Fruit fly (Drosophila melanogaster) whole organism, embryonic: ENCODE data around the gene Mbs.

Experiments
- B-H1 ChIP-seq: fragments of 200-800 bp; sonication (Bioruptor generic); IDR thresholded peaks from 3 replicates; pipeline ENCODE4 v1.3.6; 2022; ENCODE audit warnings: missing biosample characterization, missing genetic modification characterization
- Bgb ChIP-seq: fragments of 200-800 bp; sonication (Bioruptor generic); IDR thresholded peaks from 2 replicates; pipeline ENCODE4 v1.3.6; 2022; ENCODE audit warnings: missing biosample characterization, missing genetic modification characterization; ENCODE audit not compliant: partially characterized antibody
- BtbVII ChIP-seq: fragments of 200-800 bp; sonication (Bioruptor generic); optimal IDR thresholded peaks from 3 replicates; lab custom pipeline; 2017; ENCODE audit warnings: missing biosample characterization, mild to moderate bottlenecking, missing genetic modification characterization
- CG11085 ChIP-seq: fragments of 200-800 bp; sonication (Bioruptor generic); IDR thresholded peaks from 2 replicates; pipeline ENCODE4 v1.3.6; 2022; ENCODE audit warnings: missing biosample characterization, missing genetic modification characterization
- CG11398 ChIP-seq: fragments of 200-800 bp; sonication (Bioruptor generic); optimal IDR thresholded peaks from 2 replicates; lab custom pipeline; 2016; ENCODE audit warnings: missing biosample characterization, missing genetic modification characterization
- CG11560 ChIP-seq: fragments of 200-800 bp; sonication (Bioruptor generic); IDR thresholded peaks from 3 replicates; pipeline ENCODE4 v1.3.6; 2022; ENCODE audit warnings: missing biosample characterization, missing genetic modification characterization
- CG12071 ChIP-seq: fragments of 200-800 bp; sonication (Bioruptor generic); optimal IDR thresholded peaks from 3 replicates; lab custom pipeline; 2018; ENCODE audit warnings: missing biosample characterization, mild to moderate bottlenecking, missing genetic modification characterization
- CG13775 ChIP-seq: fragments of 200-800 bp; sonication (Bioruptor generic); optimal IDR thresholded peaks from 3 replicates; lab custom pipeline; 2017; ENCODE audit warnings: missing biosample characterization, mild to moderate bottlenecking, missing genetic modification characterization
- CG14441 ChIP-seq: fragments of 200-800 bp; sonication (Bioruptor generic); IDR thresholded peaks from 2 replicates; pipeline ENCODE4 v1.3.6; 2022; ENCODE audit warnings: missing biosample characterization, missing genetic modification characterization
- CG2129 ChIP-seq: fragments of 200-800 bp; sonication (Bioruptor generic); IDR thresholded peaks from 2 replicates; pipeline ENCODE4 v1.3.6; 2022; ENCODE audit warnings: missing biosample characterization, missing genetic modification characterization; ENCODE audit not compliant: partially characterized antibody
- CG32532 ChIP-seq: fragments of 200-800 bp; sonication (Bioruptor generic); IDR thresholded peaks from 2 replicates; pipeline ENCODE4 v1.3.6; 2022; ENCODE audit warnings: missing biosample characterization, missing genetic modification characterization
- CG34422 ChIP-seq: fragments of 200-800 bp; sonication (Bioruptor generic); IDR thresholded peaks from 3 replicates; pipeline ENCODE4 v1.3.6; 2022; ENCODE audit warnings: missing biosample characterization, missing genetic modification characterization
- CG6791 ChIP-seq: fragments of 200-800 bp; sonication (Bioruptor generic); IDR thresholded peaks from 3 replicates; pipeline ENCODE4 v1.3.6; 2022; ENCODE audit warnings: missing biosample characterization, missing genetic modification characterization; ENCODE audit not compliant: partially characterized antibody
- CG7928 ChIP-seq: fragments of 200-800 bp; sonication (Bioruptor generic); optimal IDR thresholded peaks from 2 replicates; lab custom pipeline; 2017; ENCODE audit warnings: missing biosample characterization, mild to moderate bottlenecking, missing genetic modification characterization
- Chrac-16 ChIP-seq: fragments of 200-800 bp; sonication (Bioruptor generic); optimal IDR thresholded peaks from 3 replicates; lab custom pipeline; 2016; ENCODE audit warnings: missing biosample characterization, missing genetic modification characterization
- D19A ChIP-seq: fragments of 200-800 bp; optimal IDR thresholded peaks from 3 replicates; lab custom pipeline; 2019; ENCODE audit warnings: missing biosample characterization, mild to moderate bottlenecking, missing genetic modification characterization, moderate library complexity
- Drgx ChIP-seq: fragments of 200-800 bp; sonication (Bioruptor generic); IDR thresholded peaks from 2 replicates; pipeline ENCODE4 v1.3.6; 2022; ENCODE audit warnings: missing biosample characterization, missing genetic modification characterization
- Eip74EF ChIP-seq, 2 experiments: fragments of 200-800 bp in 1 of 2; fragments of >200 bp in 1 of 2; sonication (Bioruptor generic) in 1 of 2; optimal IDR thresholded peaks; 2 replicates each; lab custom pipeline; 2017 to 2019; ENCODE audit warnings: missing biosample characterization in 2 of 2, missing genetic modification characterization in 2 of 2, mild to moderate bottlenecking in 1 of 2, moderate library complexity in 1 of 2
- HLH3B ChIP-seq: fragments of 200-800 bp; sonication (Bioruptor generic); IDR thresholded peaks from 2 replicates; pipeline ENCODE4 v1.3.6; 2022; ENCODE audit warnings: missing biosample characterization, missing genetic modification characterization
- Meics ChIP-seq: fragments of 200-800 bp; sonication (Bioruptor generic); optimal IDR thresholded peaks from 2 replicates; lab custom pipeline; 2017; ENCODE audit warnings: missing biosample characterization, mild to moderate bottlenecking, missing genetic modification characterization
- Rfx ChIP-seq: fragments of 200-800 bp; sonication (Bioruptor generic); IDR thresholded peaks from 2 replicates; pipeline ENCODE4 v1.3.6; 2022; ENCODE audit warnings: missing biosample characterization, missing genetic modification characterization
- Sry-δ ChIP-seq: fragments of 200-800 bp; sonication (Bioruptor generic); optimal IDR thresholded peaks from 2 replicates; lab custom pipeline; 2016; ENCODE audit warnings: missing biosample characterization, missing genetic modification characterization
- bcd ChIP-seq: fragments of 200-800 bp; sonication (Bioruptor generic); optimal IDR thresholded peaks from 2 replicates; lab custom pipeline; 2017; ENCODE audit warnings: missing biosample characterization, mild to moderate bottlenecking, missing genetic modification characterization
- chm ChIP-seq: fragments of 200-800 bp; sonication (Bioruptor generic); IDR thresholded peaks from 2 replicates; pipeline ENCODE4 v1.3.6; 2022; ENCODE audit warnings: missing biosample characterization, missing genetic modification characterization
- ci ChIP-seq: fragments of 200-800 bp; sonication (Bioruptor generic); IDR thresholded peaks from 3 replicates; pipeline ENCODE4 v1.3.6; 2022; ENCODE audit warnings: missing biosample characterization, missing genetic modification characterization
- eyg ChIP-seq: fragments of 200-800 bp; sonication (Bioruptor generic); optimal IDR thresholded peaks from 3 replicates; lab custom pipeline; 2016; ENCODE audit warnings: missing biosample characterization, missing genetic modification characterization
- fd64A ChIP-seq: fragments of 200-800 bp; sonication (Bioruptor generic); optimal IDR thresholded peaks from 3 replicates; lab custom pipeline; 2018; ENCODE audit warnings: missing biosample characterization, mild to moderate bottlenecking, missing genetic modification characterization
- fd96Cb ChIP-seq: fragments of 200-800 bp; sonication (Bioruptor generic); optimal IDR thresholded peaks from 2 replicates; lab custom pipeline; 2018; ENCODE audit warnings: missing biosample characterization, mild to moderate bottlenecking, missing genetic modification characterization, moderate library complexity
- gcm2 ChIP-seq: fragments of 200-800 bp; sonication (Bioruptor generic); optimal IDR thresholded peaks from 2 replicates; lab custom pipeline; 2016; ENCODE audit warnings: missing biosample characterization, missing genetic modification characterization
- gsb-n ChIP-seq: fragments of 200-800 bp; sonication (Bioruptor generic); optimal IDR thresholded peaks from 3 replicates; lab custom pipeline; 2018; ENCODE audit warnings: missing biosample characterization, mild to moderate bottlenecking, missing genetic modification characterization
- ham ChIP-seq: fragments of 200-800 bp; sonication (Bioruptor generic); IDR thresholded peaks from 2 replicates; pipeline ENCODE4 v1.3.6; 2022; ENCODE audit warnings: missing biosample characterization, missing genetic modification characterization
- kni ChIP-seq: fragments of 200-800 bp; sonication (Bioruptor generic); optimal IDR thresholded peaks from 3 replicates; lab custom pipeline; 2017; ENCODE audit warnings: mild to moderate bottlenecking, missing biosample characterization, missing genetic modification reagents, missing genetic modification characterization
- lab ChIP-seq: fragments of 200-800 bp; sonication (Bioruptor generic); optimal IDR thresholded peaks from 3 replicates; lab custom pipeline; 2017; ENCODE audit warnings: missing biosample characterization, missing genetic modification characterization, mild to moderate bottlenecking, moderate library complexity, missing genetic modification reagents
- lbe ChIP-seq: fragments of 200-800 bp; sonication (Bioruptor generic); optimal IDR thresholded peaks from 2 replicates; lab custom pipeline; 2016; ENCODE audit warnings: missing biosample characterization, mild to moderate bottlenecking, missing genetic modification characterization
- lilli ChIP-seq: fragments of 200-800 bp; sonication (Bioruptor generic); optimal IDR thresholded peaks from 3 replicates; lab custom pipeline; 2016; ENCODE audit warnings: missing biosample characterization, missing genetic modification characterization
- nerfin-2 ChIP-seq: fragments of 200-800 bp; sonication (Bioruptor generic); IDR thresholded peaks from 2 replicates; pipeline ENCODE4 v1.3.6; 2022; ENCODE audit warnings: missing biosample characterization, missing genetic modification characterization; ENCODE audit not compliant: partially characterized antibody
- nom ChIP-seq: fragments of 200-800 bp; sonication (Bioruptor generic); optimal IDR thresholded peaks from 2 replicates; lab custom pipeline; 2017; ENCODE audit warnings: missing biosample characterization, missing genetic modification characterization, mild to moderate bottlenecking, moderate library complexity, missing genetic modification reagents
- onecut ChIP-seq: fragments of 200-800 bp; sonication (Bioruptor generic); IDR thresholded peaks from 2 replicates; pipeline ENCODE4 v1.3.6; 2022; ENCODE audit warnings: missing biosample characterization, missing genetic modification characterization
- psq ChIP-seq: fragments of 200-800 bp; sonication (Bioruptor generic); optimal IDR thresholded peaks from 2 replicates; lab custom pipeline; 2017; ENCODE audit warnings: missing biosample characterization, missing genetic modification characterization
- rib ChIP-seq: fragments of 200-800 bp; sonication (Bioruptor generic); IDR thresholded peaks from 2 replicates; pipeline ENCODE4 v1.3.6; 2022; ENCODE audit warnings: missing biosample characterization, missing genetic modification characterization
- sens ChIP-seq: fragments of 200-800 bp; sonication (Bioruptor generic); peaks from one replicate; lab custom pipeline; 2016; ENCODE audit warnings: missing biosample characterization, missing genetic modification characterization
- tap ChIP-seq: fragments of 200-800 bp; optimal IDR thresholded peaks from 3 replicates; lab custom pipeline; 2019; ENCODE audit warnings: missing biosample characterization, mild to moderate bottlenecking, missing genetic modification characterization, moderate library complexity
- tll ChIP-seq, 2 experiments: fragments of 200-800 bp in 1 of 2; fragments of >200 bp in 1 of 2; sonication (Bioruptor generic) in 1 of 2; optimal IDR thresholded peaks; 2 replicates each; lab custom pipeline; 2017 to 2019; ENCODE audit warnings: missing biosample characterization in 2 of 2, missing genetic modification characterization in 2 of 2, mild to moderate bottlenecking in 1 of 2, moderate library complexity in 1 of 2
- unpg ChIP-seq: fragments of 200-800 bp; sonication (Bioruptor generic); optimal IDR thresholded peaks from 3 replicates; lab custom pipeline; 2018; ENCODE audit warnings: missing biosample characterization, mild to moderate bottlenecking, missing genetic modification characterization, moderate library complexity
- vvl ChIP-seq: fragments of 200-800 bp; sonication (Bioruptor generic); IDR thresholded peaks from 2 replicates; pipeline ENCODE4 v1.3.6; 2022; ENCODE audit warnings: missing biosample characterization, missing genetic modification characterization
- z ChIP-seq: fragments of 200-800 bp; sonication (Bioruptor generic); IDR thresholded peaks from 3 replicates; pipeline ENCODE4 v1.3.6; 2022; ENCODE audit warnings: missing biosample characterization, missing genetic modification characterization
- zf30C ChIP-seq: fragments of 200-800 bp; sonication (Bioruptor generic); optimal IDR thresholded peaks from 3 replicates; lab custom pipeline; 2018; ENCODE audit warnings: missing biosample characterization, mild to moderate bottlenecking, missing genetic modification characterization
- zfh1 ChIP-seq: fragments of 200-800 bp; sonication (Bioruptor generic); IDR thresholded peaks from 3 replicates; pipeline ENCODE4 v1.3.6; 2022; ENCODE audit warnings: missing biosample characterization, missing genetic modification characterization

The Mbs gene

DNA sequence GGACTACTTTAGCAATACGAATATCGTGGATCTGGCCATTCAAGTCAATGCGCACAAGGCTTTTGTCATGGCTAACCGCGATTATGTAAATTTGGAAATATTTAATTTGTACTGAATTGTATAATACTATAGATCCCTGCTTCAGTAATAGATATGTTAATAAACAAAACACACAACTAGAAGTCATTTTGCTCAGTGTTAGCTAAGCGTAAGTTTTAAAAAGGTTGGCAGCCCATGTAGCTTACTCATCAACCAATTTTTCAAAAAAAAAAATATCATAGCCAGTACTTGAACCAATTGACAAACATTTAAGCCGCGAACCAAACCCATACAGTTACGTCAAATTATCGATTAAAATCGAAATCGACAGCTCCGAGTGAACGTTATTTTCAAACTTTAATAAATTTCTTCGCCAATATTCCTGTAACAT lies 14.7 kb upstream of the Mbs start (continued):
- peak; percentile 62 for TF ChIP-seq CG11085 (GFP tag; lab: Robert Waterston, UW)
- peak; percentile 23 for TF ChIP-seq psq
- no peak for TF ChIP-seq ham (GFP tag; lab: Robert Waterston, UW)
- peak; percentile 77 for TF ChIP-seq Meics (GFP tag; lab: Kevin White, UChicago)
- peak in 1 of 2 experiments; percentile 19 for TF ChIP-seq tll (GFP tag; optimal IDR thresholded peaks at IDR 0.05; lab: Kevin White, UChicago)
- no peak for TF ChIP-seq CG2129 (GFP tag; lab: Robert Waterston, UW)
- peak; percentile 27 for TF ChIP-seq fd64A (GFP tag; lab: Kevin White, UChicago)
- TF ChIP-seq bcd (GFP tag; lab: Kevin White, UChicago): peak; percentile 72
- peak; percentile 95 for TF ChIP-seq CG11560 (tag; lab: Robert Waterston, UW)
- TF ChIP-seq vvl: peak; percentile 95
- peak; percentile 76; the same call in 2 of the 3 replicates for TF ChIP-seq B-H1 (GFP tag; lab: Robert Waterston, UW)
- peak; percentile 54 for TF ChIP-seq fd96Cb (tag; lab: Kevin White, UChicago)
- TF ChIP-seq CG13775 (GFP tag; lab: Kevin White, UChicago): peak; percentile 62
- TF ChIP-seq CG7928: peak; percentile 37
- TF ChIP-seq BtbVII: peak; percentile 33
- TF ChIP-seq eyg (GFP tag; lab: Kevin White, UChicago): peak; percentile 60
- peak; percentile 87 for TF ChIP-seq lilli (GFP tag; lab: Kevin White, UChicago)
- peak; percentile 46 for TF ChIP-seq gcm2 (GFP tag; lab: Kevin White, UChicago)

DNA sequence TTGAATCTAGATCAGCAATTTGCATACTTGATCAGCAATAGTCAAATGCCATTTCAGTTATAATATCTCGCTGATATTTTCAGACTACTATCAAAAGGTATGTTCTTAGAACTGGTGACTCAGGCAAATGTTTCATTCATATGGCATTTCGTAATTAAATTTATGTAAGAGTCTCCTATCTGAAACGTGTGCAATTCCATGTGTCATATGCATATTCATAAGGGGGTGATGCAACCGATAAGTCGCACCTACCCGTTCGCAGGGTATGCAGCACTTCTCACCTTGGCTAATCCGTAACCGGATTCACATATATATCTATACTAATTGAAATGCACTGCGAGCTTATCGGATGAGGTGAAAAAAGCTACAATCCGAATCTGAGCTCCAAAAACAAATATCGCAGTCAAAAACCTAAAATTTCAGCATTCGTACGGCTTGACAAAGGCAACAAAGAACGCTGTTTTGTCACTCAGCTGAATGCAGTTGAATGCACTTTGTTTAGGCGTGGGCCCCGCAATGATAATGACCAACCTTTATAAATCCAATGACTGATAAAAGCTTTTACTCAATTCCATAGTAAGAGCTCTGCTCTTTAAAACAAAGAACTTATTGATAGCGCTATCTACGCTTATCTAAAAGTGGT lies 13.9 kb upstream of the Mbs start:
- TF ChIP-seq D19A: peak; percentile 71
- TF ChIP-seq nerfin-2: 0 out of 2 replicates have a peak, but pooled peaks have one; percentile 15
- TF ChIP-seq CG34422 (GFP tag; lab: Robert Waterston, UW): 0 out of 3 replicates have a peak, but pooled peaks have one; percentile 30
- no peak for TF ChIP-seq zf30C
- no peak for TF ChIP-seq Chrac-16 (GFP tag; lab: Kevin White, UChicago)
- TF ChIP-seq Sry-δ: no peak
- 0 out of 2 replicates have a peak, but pooled peaks have one; percentile 8 for TF ChIP-seq rib (GFP tag; lab: Robert Waterston, UW)
- TF ChIP-seq tap (tag; lab: Kevin White, UChicago): peak; percentile 4
- TF ChIP-seq kni (GFP tag; lab: Kevin White, UChicago): peak; percentile 47
- TF ChIP-seq lab (GFP tag; lab: Kevin White, UChicago): peak; percentile 22
- TF ChIP-seq z: 0 out of 3 replicates have a peak, but pooled peaks have one; percentile 47
- TF ChIP-seq gsb-n (tag; lab: Kevin White, UChicago): no peak
- TF ChIP-seq ci (GFP tag; lab: Robert Waterston, UW): peak; percentile 59; the same call in 1 of the 3 replicates
- peak; percentile 43; the same call in 1 of the 3 replicates for TF ChIP-seq zfh1 (GFP tag; lab: Robert Waterston, UW)
- TF ChIP-seq Drgx: peak; percentile 51
- peak; percentile 43 for TF ChIP-seq lbe (GFP tag; lab: Kevin White, UChicago)
- TF ChIP-seq CG32532: 0 out of 2 replicates have a peak, but pooled peaks have one; percentile 18
- TF ChIP-seq CG11398 (GFP tag; lab: Kevin White, UChicago): no peak
- TF ChIP-seq CG6791 (GFP tag; lab: Robert Waterston, UW): 0 out of 3 replicates have a peak, but pooled peaks have one; percentile 17
- peak; percentile 19; the same call in 1 of the 2 replicates for TF ChIP-seq Bgb (GFP tag; lab: Robert Waterston, UW)
- peak; percentile 2 for TF ChIP-seq CG12071 (GFP tag; lab: Kevin White, UChicago)
- 0 out of 2 replicates have a peak, but pooled peaks have one; percentile 16 for TF ChIP-seq Rfx (GFP tag; lab: Robert Waterston, UW)
- peak; percentile 86 for TF ChIP-seq vvl
- peak; percentile 45 for TF ChIP-seq nom
- TF ChIP-seq Eip74EF (GFP tag; optimal IDR thresholded peaks at IDR 0.05; lab: Kevin White, UChicago): no peak
- 0 out of 2 replicates have a peak, but pooled peaks have one; percentile 48 for TF ChIP-seq chm (GFP tag; lab: Robert Waterston, UW)
- no peak for TF ChIP-seq unpg (GFP tag; lab: Kevin White, UChicago)
- no peak for TF ChIP-seq onecut (GFP tag; lab: Robert Waterston, UW)
- peak; percentile 21; the same call in 1 of the 2 replicates for TF ChIP-seq CG14441 (GFP tag; lab: Robert Waterston, UW)
- peak; percentile 70 for TF ChIP-seq sens (GFP tag; lab: Kevin White, UChicago)
- TF ChIP-seq HLH3B (GFP tag; lab: Robert Waterston, UW): peak; percentile 4; the same call in 1 of the 2 replicates
